Worm (Caenorhabditis elegans) whole organism, early embryonic: Measurements from ENCODE around the gene F37H8.6.

Experiments
- ama-1 ChIP-seq: fragments of 150-350 bp; optimal IDR thresholded peaks from 2 replicates; lab custom pipeline; 2014
- ceh-13 ChIP-seq: fragments of 200-800 bp; sonication (Bioruptor generic); optimal IDR thresholded peaks from 2 replicates; lab custom pipeline; 2018; ENCODE audit warnings: mild to moderate bottlenecking, missing genetic modification characterization, missing compliant biosample characterization
- pes-1 ChIP-seq: fragments of 200-800 bp; sonication (Bioruptor generic); IDR thresholded peaks from 2 replicates; pipeline ENCODE4 v1.3.6; 2022; ENCODE audit warnings: missing genetic modification reagents, missing genetic modification characterization, missing compliant biosample characterization
- scrt-1 ChIP-seq: fragments of 200-800 bp; sonication (Bioruptor generic); IDR thresholded peaks from 2 replicates; pipeline ENCODE4 v1.3.6; 2022; ENCODE audit warnings: missing genetic modification characterization, missing compliant biosample characterization
- tbx-11 ChIP-seq: fragments of 200-800 bp; sonication (Bioruptor generic); IDR thresholded peaks from 2 replicates; pipeline ENCODE4 v1.3.6; 2022; ENCODE audit warnings: missing genetic modification characterization, missing compliant biosample characterization
- tbx-37 ChIP-seq: fragments of 200-800 bp; sonication (Bioruptor generic); conservative IDR thresholded peaks from 2 replicates; pipeline ENCODE4 v1.3.6; 2022; ENCODE audit warnings: missing genetic modification reagents, missing genetic modification characterization, missing compliant biosample characterization

ce11 chrII:11224045-11224481, 46.8 kb upstream of the F37H8.6 start:
- TF ChIP-seq ama-1 (lab: Kevin White, UChicago) (no peak), pes-1 (no peak), tbx-11 (GFP tag; lab: Robert Waterston, UW) (no peak), ceh-13 (no peak), tbx-37 (no peak), scrt-1 (no peak)
